Worm (Caenorhabditis elegans) whole organism, mixed stage, embryonic: Measurements from ENCODE around the gene F58F9.1.

Experiments used
- elt-3 ChIP-seq: fragments of 150-350 bp; optimal IDR thresholded peaks from 2 replicates; lab custom pipeline; 2014; ENCODE audit warnings: missing biosample characterization, missing genetic modification characterization
- ham-2 ChIP-seq: fragments of 200-800 bp; sonication (Bioruptor generic); optimal IDR thresholded peaks from 2 replicates; lab custom pipeline; 2018; ENCODE audit warnings: mild to moderate bottlenecking, missing genetic modification characterization, missing compliant biosample characterization
- lin-32 ChIP-seq: fragments of 200-800 bp; sonication (Bioruptor generic); optimal IDR thresholded peaks from 2 replicates; lab custom pipeline; 2018; ENCODE audit warnings: mild to moderate bottlenecking, missing genetic modification characterization, missing compliant biosample characterization
- lsy-2 ChIP-seq: fragments of 150-350 bp; optimal IDR thresholded peaks from 2 replicates; lab custom pipeline; 2014; ENCODE audit warnings: missing biosample characterization, missing genetic modification characterization
- nhr-12 ChIP-seq: fragments of 150-350 bp; optimal IDR thresholded peaks from 2 replicates; lab custom pipeline; 2014; ENCODE audit warnings: missing biosample characterization, missing genetic modification characterization
- sem-2 ChIP-seq: fragments of 200-800 bp; sonication (Bioruptor generic); optimal IDR thresholded peaks from 2 replicates; lab custom pipeline; 2018; ENCODE audit warnings: mild to moderate bottlenecking, missing genetic modification characterization, missing compliant biosample characterization
- zip-8 ChIP-seq: fragments of 150-350 bp; optimal IDR thresholded peaks from 2 replicates; lab custom pipeline; 2014; ENCODE audit warnings: missing biosample characterization, missing genetic modification characterization

The F58F9.1 gene

DNA sequence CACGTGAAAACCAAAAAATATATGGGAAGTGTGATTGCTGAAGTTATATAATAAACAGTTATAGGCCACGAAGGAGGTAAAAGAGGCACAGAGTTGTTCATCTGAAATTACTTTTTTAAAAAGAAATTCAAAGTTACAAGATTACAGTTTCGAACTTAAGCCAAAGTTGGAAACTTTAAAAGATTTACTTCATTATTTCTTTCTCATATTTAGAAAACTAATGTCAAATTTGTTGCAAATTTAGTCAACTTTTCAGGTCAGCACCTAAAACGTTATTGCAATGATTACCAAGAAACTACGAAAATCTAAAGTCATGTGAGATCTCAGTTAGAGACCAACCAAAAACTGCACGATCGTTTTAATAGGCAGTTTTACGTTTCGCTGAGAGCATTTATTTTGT lies 54.0 kb downstream of the F58F9.1 start, which contains the start of gene srv-25:
Gene srv-25, minus strand, starts transcription at position 101 of the 400 bp plus-strand sequence.
- TF ChIP-seq elt-3 (tag; lab: Kevin White, UChicago) (no peak), sem-2 (no peak), nhr-12 (tag; lab: Kevin White, UChicago) (no peak), lin-32 (GFP tag; lab: Kevin White, UChicago) (no peak), lsy-2 (no peak), ham-2 (no peak), zip-8 (no peak)
